Worm (Caenorhabditis elegans) whole organism, L3 larva: ENCODE measurements around the gene C18D4.4.

Source experiments
- ZK546.5 ChIP-seq: sonication (generic microtip); optimal IDR thresholded peaks from 2 replicates; lab custom pipeline; 2017; ENCODE audit warnings: missing biosample characterization, missing genetic modification characterization
- aly-2 ChIP-seq: fragments of 150-350 bp; optimal IDR thresholded peaks from 2 replicates; lab custom pipeline; 2014; ENCODE audit warnings: missing biosample characterization, missing genetic modification characterization
- ceh-16 ChIP-seq: sonication (generic microtip); optimal IDR thresholded peaks from 2 replicates; lab custom pipeline; 2017; ENCODE audit warnings: missing biosample characterization, missing genetic modification characterization
- ceh-28 ChIP-seq: fragments of 150-350 bp; optimal IDR thresholded peaks from 2 replicates; lab custom pipeline; 2014; ENCODE audit warnings: missing biosample characterization, missing genetic modification reagents, missing genetic modification characterization
- ceh-82 ChIP-seq: fragments of 150-350 bp; optimal IDR thresholded peaks from 2 replicates; lab custom pipeline; 2014; ENCODE audit warnings: missing biosample characterization, missing genetic modification characterization
- ceh-9 ChIP-seq: sonication (generic microtip); optimal IDR thresholded peaks from 2 replicates; lab custom pipeline; 2018; ENCODE audit warnings: missing biosample characterization, missing genetic modification characterization
- daf-12 ChIP-seq: fragments of 150-350 bp; optimal IDR thresholded peaks from 2 replicates; lab custom pipeline; 2014; ENCODE audit warnings: missing biosample characterization, missing genetic modification reagents, missing genetic modification characterization
- elt-1 ChIP-seq: fragments of 150-350 bp; optimal IDR thresholded peaks from 2 replicates; lab custom pipeline; 2014; ENCODE audit warnings: missing biosample characterization, missing genetic modification characterization
- elt-2 ChIP-seq: sonication (generic microtip); optimal IDR thresholded peaks from 2 replicates; lab custom pipeline; 2016; ENCODE audit warnings: missing genetic modification reagents, mild to moderate bottlenecking, missing genetic modification characterization, missing compliant biosample characterization
- elt-3 ChIP-seq, 3 experiments: fragments of 150-350 bp in 1 of 3; sonication (generic microtip) in 2 of 3; optimal IDR thresholded peaks; 2 replicates in 2 of 3; 4 replicates in 1 of 3; lab custom pipeline; 2014 to 2017; ENCODE audit warnings: missing biosample characterization in 3 of 3, missing genetic modification characterization in 3 of 3
- fkh-10 ChIP-seq: sonication (generic microtip); optimal IDR thresholded peaks from 2 replicates; lab custom pipeline; 2017; ENCODE audit warnings: missing biosample characterization, missing genetic modification reagents, missing genetic modification characterization
- fkh-2 ChIP-seq: fragments of 150-350 bp; optimal IDR thresholded peaks from 2 replicates; lab custom pipeline; 2014; ENCODE audit warnings: missing biosample characterization, missing genetic modification reagents, missing genetic modification characterization
- hmg-11 ChIP-seq: sonication (generic microtip); optimal IDR thresholded peaks from 2 replicates; lab custom pipeline; 2016; ENCODE audit warnings: missing genetic modification characterization, missing compliant biosample characterization
- jun-1 ChIP-seq: fragments of 150-350 bp; optimal IDR thresholded peaks from 2 replicates; lab custom pipeline; 2014; ENCODE audit warnings: missing biosample characterization, missing genetic modification reagents, missing genetic modification characterization
- lin-15B ChIP-seq: fragments of 150-350 bp; optimal IDR thresholded peaks from 2 replicates; lab custom pipeline; 2014; ENCODE audit warnings: missing biosample characterization, missing genetic modification characterization
- lsy-12 ChIP-seq: sonication (generic microtip); optimal IDR thresholded peaks from 2 replicates; lab custom pipeline; 2016; ENCODE audit warnings: mild to moderate bottlenecking, missing genetic modification characterization, missing compliant biosample characterization
- nhr-11 ChIP-seq: fragments of 150-350 bp; optimal IDR thresholded peaks from 2 replicates; lab custom pipeline; 2014; ENCODE audit warnings: missing biosample characterization, missing genetic modification characterization
- nhr-23 ChIP-seq: fragments of 150-350 bp; optimal IDR thresholded peaks from 2 replicates; lab custom pipeline; 2014; ENCODE audit warnings: missing biosample characterization, missing genetic modification reagents, missing genetic modification characterization
- nhr-237 ChIP-seq: fragments of 150-350 bp; optimal IDR thresholded peaks from 2 replicates; lab custom pipeline; 2014; ENCODE audit warnings: missing biosample characterization, missing genetic modification characterization
- nhr-25 ChIP-seq: sonication (generic microtip); optimal IDR thresholded peaks from 2 replicates; lab custom pipeline; 2017; ENCODE audit warnings: missing biosample characterization, missing genetic modification characterization
- nhr-28 ChIP-seq: fragments of 150-350 bp; optimal IDR thresholded peaks from 2 replicates; lab custom pipeline; 2014; ENCODE audit warnings: missing biosample characterization, missing genetic modification characterization
- nhr-43 ChIP-seq: sonication (generic microtip); optimal IDR thresholded peaks from 2 replicates; lab custom pipeline; 2016; ENCODE audit warnings: mild to moderate bottlenecking, missing genetic modification characterization, missing compliant biosample characterization; ENCODE audit not compliant: poor library complexity, severe bottlenecking
- nhr-76 ChIP-seq: fragments of 150-350 bp; sonication (generic microtip); optimal IDR thresholded peaks from 5 replicates; lab custom pipeline; 2014; ENCODE audit warnings: missing biosample characterization, missing genetic modification characterization
- nhr-77 ChIP-seq: fragments of 150-350 bp; optimal IDR thresholded peaks from 2 replicates; lab custom pipeline; 2014; ENCODE audit warnings: missing biosample characterization, missing genetic modification characterization
- pha-4 ChIP-seq: fragments of 150-350 bp; optimal IDR thresholded peaks from 2 replicates; lab custom pipeline; 2014; ENCODE audit warnings: missing biosample characterization, missing genetic modification reagents, missing genetic modification characterization
- pqm-1 ChIP-seq: fragments of 150-350 bp; optimal IDR thresholded peaks from 2 replicates; lab custom pipeline; 2017; ENCODE audit warnings: missing biosample characterization, missing genetic modification characterization, inconsistent platforms
- skn-1 ChIP-seq: fragments of 150-350 bp; optimal IDR thresholded peaks from 2 replicates; lab custom pipeline; 2014; ENCODE audit warnings: missing biosample characterization, missing genetic modification characterization
- snpc-4 ChIP-seq: fragments of 150-350 bp; optimal IDR thresholded peaks from 2 replicates; lab custom pipeline; 2014; ENCODE audit warnings: missing biosample characterization, missing genetic modification characterization
- unc-39 ChIP-seq: sonication (generic microtip); optimal IDR thresholded peaks from 4 replicates; lab custom pipeline; 2017; ENCODE audit warnings: missing biosample characterization, missing genetic modification characterization
- unc-62 ChIP-seq: fragments of 150-350 bp; sonication (generic microtip); optimal IDR thresholded peaks from 4 replicates; lab custom pipeline; 2014; ENCODE audit warnings: missing biosample characterization, missing genetic modification reagents, missing genetic modification characterization
- zag-1 ChIP-seq: fragments of 150-350 bp; optimal IDR thresholded peaks from 2 replicates; lab custom pipeline; 2014; ENCODE audit warnings: missing biosample characterization, missing genetic modification characterization
- ztf-4 ChIP-seq: fragments of 150-350 bp; optimal IDR thresholded peaks from 2 replicates; lab custom pipeline; 2014; ENCODE audit warnings: missing biosample characterization, missing genetic modification characterization

C18D4.4 gene

ce11 chrV:17551396-17551795 is 20.1 kb upstream of the C18D4.4 start:
- no peak for TF ChIP-seq nhr-23 (tag; lab: Kevin White, UChicago)
- TF ChIP-seq elt-2 (tag; lab: Kevin White, UChicago): no peak
- no peak for TF ChIP-seq nhr-28 (tag; lab: Kevin White, UChicago)
- TF ChIP-seq, all 47 proteins: peak for 0

DNA sequence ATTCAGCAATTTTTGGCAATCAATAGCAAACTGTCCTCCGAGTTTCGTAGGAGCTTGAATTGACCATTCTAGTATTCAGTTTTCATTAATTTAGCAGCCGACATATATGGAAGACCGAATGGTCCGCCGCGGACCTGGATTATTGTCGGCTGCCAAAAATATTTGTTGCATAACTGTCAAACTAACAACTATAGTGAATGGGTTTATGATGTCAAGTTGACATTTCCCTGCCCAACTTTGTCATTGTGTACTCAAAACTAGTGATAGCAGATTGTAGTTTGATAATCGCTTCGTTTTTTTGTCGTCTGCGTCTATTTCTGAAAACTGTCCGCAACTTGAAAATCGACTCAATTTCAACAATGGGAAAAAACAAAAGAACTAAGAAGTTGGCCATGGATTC is 18.1 kb upstream of the C18D4.4 start, which contains the start of gene fbxa-176:
fbxa-176 (plus strand) TSS at position 314 of the 400 bp plus-strand sequence.
- peak; percentile 63 for TF ChIP-seq elt-2 (tag; lab: Kevin White, UChicago)
- no peak for TF ChIP-seq hmg-11
- peak; percentile 33 for TF ChIP-seq pqm-1
- no peak for TF ChIP-seq nhr-77 (tag; lab: Kevin White, UChicago)

- TF ChIP-seq fkh-10 (no peak), ceh-16 (tag; lab: Kevin White, UChicago) (no peak), unc-39 (no peak), pha-4 (tag; lab: Kevin White, UChicago) (no peak), skn-1 (no peak), aly-2 (tag; lab: Kevin White, UChicago) (no peak), fkh-2 (tag; lab: Kevin White, UChicago) (no peak), lsy-12 (tag; lab: Kevin White, UChicago) (no peak), unc-62 (no peak), nhr-43 (tag; lab: Kevin White, UChicago) (no peak), elt-2 (tag; lab: Kevin White, UChicago) (no peak)
- TF ChIP-seq, all 47 proteins: peak for 0
Observed at ce11 chrV:17548635-17549034, 17.3 kb upstream of the C18D4.4 start.

DNA sequence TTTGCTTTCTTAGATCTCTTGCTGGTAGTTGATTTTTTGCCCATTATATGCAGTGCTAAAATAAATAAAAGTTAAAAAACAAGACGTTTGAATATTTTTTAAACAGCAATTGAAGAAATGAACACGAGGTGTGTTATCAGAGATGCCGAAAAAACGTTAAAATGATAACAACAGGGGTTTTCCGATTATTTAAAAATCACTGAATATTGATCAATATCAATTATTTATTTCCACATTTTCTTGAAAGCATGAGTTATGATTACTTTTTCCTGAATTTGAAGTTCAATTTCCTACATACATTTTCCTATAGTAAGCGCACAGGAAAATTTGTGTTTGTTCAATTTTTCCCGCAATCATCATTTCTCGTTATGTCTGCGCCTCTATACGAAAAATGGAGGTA is 15.6 kb upstream of the C18D4.4 start:
- peak; percentile 33 for TF ChIP-seq pqm-1
- TF ChIP-seq nhr-11 (tag; lab: Kevin White, UChicago): no peak
- peak; percentile 76 for TF ChIP-seq elt-2 (tag; lab: Kevin White, UChicago)
- TF ChIP-seq skn-1: no peak
- TF ChIP-seq jun-1: no peak
- TF ChIP-seq nhr-43 (tag; lab: Kevin White, UChicago): no peak

ce11 chrV:17542304-17542703 is 11.0 kb upstream of the C18D4.4 start:
- TF ChIP-seq fkh-2 (tag; lab: Kevin White, UChicago) (no peak), elt-1 (no peak), jun-1 (no peak), nhr-25 (tag; lab: Kevin White, UChicago) (no peak), nhr-76 (tag; lab: Kevin White, UChicago) (no peak), aly-2 (tag; lab: Kevin White, UChicago) (no peak), elt-2 (tag; lab: Kevin White, UChicago) (no peak), nhr-43 (tag; lab: Kevin White, UChicago) (no peak), ztf-4 (no peak), pha-4 (tag; lab: Kevin White, UChicago) (no peak), unc-62 (no peak), lin-15B (tag; lab: Kevin White, UChicago) (no peak), elt-3 (tag; optimal IDR thresholded peaks at IDR 0.05; lab: Kevin White, UChicago) (no peak), skn-1 (no peak), ceh-82 (tag; lab: Kevin White, UChicago) (no peak), daf-12 (tag; lab: Kevin White, UChicago) (no peak), nhr-237 (no peak), fkh-10 (no peak)

DNA sequence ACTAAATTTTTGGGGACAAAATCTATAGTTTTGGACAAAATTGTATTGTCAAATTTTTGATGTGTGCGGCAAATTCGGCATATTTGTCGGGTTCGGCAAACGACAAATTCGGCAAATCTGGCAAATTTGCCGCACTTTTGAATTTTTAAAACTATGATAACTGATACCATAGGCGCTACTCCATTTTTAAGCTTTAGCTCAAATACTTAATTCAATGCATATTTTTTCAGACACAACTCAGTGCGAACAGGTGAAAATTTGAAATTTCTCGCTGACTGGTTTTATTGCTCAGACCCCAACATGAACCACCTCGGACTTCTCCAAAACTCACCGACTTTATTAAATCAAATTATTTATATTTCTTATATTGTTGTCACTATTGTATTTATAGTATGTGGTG is 9.0 kb upstream of the C18D4.4 start, which contains the start of gene srz-25:
srz-25 (plus strand) TSS at position 301 of the 400 bp plus-strand sequence.
- TF ChIP-seq skn-1: no peak
- TF ChIP-seq nhr-28 (tag; lab: Kevin White, UChicago): no peak
- no peak for TF ChIP-seq ztf-4
- TF ChIP-seq fkh-10: no peak
- no peak for TF ChIP-seq snpc-4 (tag; lab: Kevin White, UChicago)
- TF ChIP-seq fkh-2 (tag; lab: Kevin White, UChicago): no peak
- TF ChIP-seq, all 47 proteins: peak for 0

DNA sequence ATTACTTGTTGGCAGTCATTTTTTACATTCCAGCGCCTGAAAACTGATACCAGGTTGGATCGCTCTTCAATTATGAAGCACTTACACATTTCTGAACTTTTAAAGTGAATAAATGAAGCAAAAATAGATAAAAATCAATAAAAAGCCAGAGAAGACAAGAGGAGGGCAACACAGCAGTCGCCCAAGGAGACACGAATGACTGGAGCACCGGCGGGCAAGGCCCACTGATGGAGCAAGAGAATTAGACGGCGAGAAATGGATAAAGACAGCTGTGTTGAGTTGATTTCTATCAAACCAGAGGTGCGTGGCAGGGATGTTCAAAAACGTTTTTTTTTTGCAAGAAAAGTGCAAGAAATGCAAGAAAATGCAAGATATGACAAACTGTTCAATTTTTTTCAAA is 8.0 kb upstream of the C18D4.4 start:
- TF ChIP-seq zag-1 (tag; lab: Kevin White, UChicago) (no peak), nhr-23 (tag; lab: Kevin White, UChicago) (no peak), skn-1 (no peak), ceh-28 (tag; lab: Kevin White, UChicago) (no peak), snpc-4 (tag; lab: Kevin White, UChicago) (no peak), ZK546.5 (no peak), ceh-9 (tag; lab: Kevin White, UChicago) (no peak), elt-3 (tag; optimal IDR thresholded peaks at IDR 0.05; lab: Kevin White, UChicago) (no peak), lsy-12 (tag; lab: Kevin White, UChicago) (no peak), nhr-11 (tag; lab: Kevin White, UChicago) (no peak), ztf-4 (no peak)
- TF ChIP-seq, all 47 proteins: peak for 0
